Fruit fly (Drosophila melanogaster) ovary, adult (tissue): ENCODE measurements around the gene Tsp3A.
"Not testable (repeated sequence)": the region's sequence is repeated elsewhere in the genome, so short reads cannot be mapped to it uniquely, and the experiment has no call there.

Source experiments
- CG17801 ChIP-seq: fragments of 200-800 bp; optimal IDR thresholded peaks from 2 replicates; lab custom pipeline; 2019; ENCODE audit warnings: missing biosample characterization, mild to moderate bottlenecking, missing genetic modification characterization, moderate library complexity; ENCODE audit not compliant: partially characterized antibody

The Tsp3A gene

DNA sequence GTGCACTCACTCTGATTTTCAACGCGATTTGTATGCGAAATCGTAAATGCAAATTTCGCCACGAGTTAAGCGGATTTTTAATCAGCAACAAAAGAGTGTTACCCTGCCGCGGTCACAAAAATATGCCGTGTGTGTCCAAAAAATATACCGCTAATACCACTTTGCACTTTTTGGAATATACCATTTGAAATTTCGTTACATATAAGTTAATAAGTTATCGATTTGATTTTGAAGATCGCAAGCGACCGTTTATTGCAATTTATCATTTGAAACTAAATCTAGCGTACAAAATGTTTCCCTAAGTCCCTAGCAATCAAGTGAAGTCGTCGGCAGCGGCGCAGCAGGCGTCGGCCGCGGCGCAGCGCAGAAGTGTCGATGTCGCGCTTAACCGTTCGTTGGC is 9.3 kb downstream of the Tsp3A start, which contains the start of gene eIF3g1:
Gene eIF3g1 (minus strand): TSS at position 101 of the 400 bp plus-strand sequence.
- TF ChIP-seq CG17801 = not testable (repeated sequence)

DNA sequence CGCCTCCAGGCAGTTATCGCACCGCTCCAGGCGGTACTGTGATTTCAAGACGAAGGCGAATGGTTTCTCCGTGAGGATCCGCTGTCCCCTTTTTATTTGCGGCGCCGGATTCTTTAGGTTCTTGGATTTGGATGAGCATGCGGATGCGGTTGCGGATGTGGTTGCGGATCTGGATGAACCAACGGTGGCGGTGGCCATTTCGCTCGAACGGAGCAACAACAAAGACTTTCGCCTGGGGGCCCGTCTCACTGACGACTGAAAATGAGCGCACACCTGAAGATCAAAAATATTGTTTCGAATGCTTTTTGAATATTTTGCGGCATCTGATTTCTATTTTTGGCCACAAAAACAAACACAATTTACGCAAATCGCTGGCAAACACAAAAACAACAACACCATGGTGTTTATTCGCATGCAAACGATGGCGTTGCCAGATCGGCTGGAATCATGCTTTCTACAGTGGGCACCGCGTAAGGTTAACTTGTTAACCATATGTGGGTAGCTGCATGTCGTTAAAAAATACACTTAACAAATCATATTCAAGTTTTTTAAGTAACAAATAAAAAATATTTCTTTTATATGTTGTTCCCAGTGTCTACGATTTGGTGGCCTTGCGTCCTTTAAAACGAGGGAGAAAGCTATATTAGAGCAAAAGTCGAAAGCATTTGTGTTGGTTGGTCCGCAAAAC is 10.9 kb downstream of the Tsp3A start, which contains the start of gene Smyd3:
Gene Smyd3 (minus strand): TSS at position 407 of the 688 bp plus-strand sequence.
- TF ChIP-seq CG17801 = peak; percentile 80

DNA sequence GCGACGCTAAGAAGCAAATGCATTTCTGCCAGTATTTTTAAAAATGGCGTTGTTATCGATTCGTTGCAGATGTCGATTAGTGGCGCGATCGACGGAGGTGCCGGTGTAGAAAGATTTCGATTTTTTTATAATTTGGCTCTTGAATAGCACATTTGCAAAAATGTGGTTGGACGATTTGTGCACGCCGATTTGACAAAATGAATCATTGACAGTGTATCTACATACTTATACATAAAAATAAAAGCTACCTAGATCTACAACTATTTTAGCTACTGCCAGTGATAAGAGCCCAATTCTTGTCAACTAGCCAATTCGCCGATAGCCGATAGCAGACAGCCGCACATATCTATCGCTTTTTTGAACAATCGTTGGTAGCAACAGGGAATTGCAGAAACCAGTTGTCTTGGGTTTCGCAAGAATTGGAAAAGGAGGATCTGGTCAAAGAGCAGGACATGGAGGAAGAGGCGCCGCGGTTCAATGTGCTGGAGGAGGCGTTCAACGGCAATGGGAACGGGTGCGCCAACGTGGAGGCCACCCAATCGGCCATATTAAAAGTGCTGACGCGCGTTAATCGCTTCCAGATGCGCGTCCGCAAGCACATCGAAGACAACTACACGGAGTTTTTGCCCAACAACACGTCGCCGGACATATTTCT is 15.6 kb downstream of the Tsp3A start, which contains the start of the genes Klp3A and Zw10:
Gene Klp3A (minus strand): TSS at position 202 of the 655 bp plus-strand sequence.
Gene Zw10 (plus strand): TSS at position 347 of the 655 bp plus-strand sequence.
- TF ChIP-seq CG17801 = peak; percentile 32

DNA sequence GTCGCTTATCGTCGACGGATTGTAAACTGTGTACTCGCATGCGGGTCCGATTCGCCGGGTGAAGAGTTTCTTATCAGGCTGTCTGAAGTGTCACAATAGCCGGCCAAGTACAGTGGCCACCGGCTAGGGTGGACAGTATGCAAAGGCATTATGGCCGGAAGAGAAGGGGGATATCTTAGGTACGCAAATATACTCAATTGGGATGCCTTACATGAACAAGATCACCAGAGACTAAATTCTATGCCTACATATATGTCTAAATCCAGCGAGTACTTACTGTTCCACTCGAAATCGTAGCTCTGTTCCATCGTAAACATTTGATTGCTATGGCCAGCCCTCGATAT is 25.8 kb downstream of the Tsp3A start:
- TF ChIP-seq CG17801 = peak; percentile 77

DNA sequence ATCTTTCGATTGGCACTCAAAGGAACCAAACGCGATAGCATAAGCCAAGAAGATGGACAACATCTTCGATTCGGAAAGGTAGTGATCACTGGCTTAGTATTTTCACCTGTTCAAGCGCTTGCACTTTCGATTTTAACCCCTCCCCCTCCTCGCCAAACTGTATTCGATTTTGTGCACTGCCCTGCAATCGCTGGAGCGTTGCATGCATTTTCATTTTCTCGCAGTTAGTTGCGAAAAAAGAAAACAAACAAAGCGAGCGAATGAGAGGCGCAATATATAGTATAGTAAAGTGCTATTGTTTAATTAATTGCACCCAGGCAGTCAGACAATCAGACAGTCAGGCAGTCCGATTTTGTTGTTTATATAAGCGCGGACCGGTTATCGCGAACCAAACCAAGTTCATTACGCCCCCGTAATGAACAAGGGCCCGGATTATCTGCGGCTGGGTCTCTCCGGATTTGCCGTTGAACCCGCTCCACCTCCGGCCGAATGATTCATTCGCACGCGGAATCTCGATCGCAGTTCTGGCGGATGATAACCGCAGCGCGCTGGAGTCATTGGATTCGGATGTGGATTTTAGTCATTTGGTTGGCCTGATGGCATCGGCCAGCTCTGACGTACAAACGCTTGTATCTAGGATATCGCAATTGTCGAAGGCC is 26.3 kb downstream of the Tsp3A start:
- TF ChIP-seq CG17801 = no peak

DNA sequence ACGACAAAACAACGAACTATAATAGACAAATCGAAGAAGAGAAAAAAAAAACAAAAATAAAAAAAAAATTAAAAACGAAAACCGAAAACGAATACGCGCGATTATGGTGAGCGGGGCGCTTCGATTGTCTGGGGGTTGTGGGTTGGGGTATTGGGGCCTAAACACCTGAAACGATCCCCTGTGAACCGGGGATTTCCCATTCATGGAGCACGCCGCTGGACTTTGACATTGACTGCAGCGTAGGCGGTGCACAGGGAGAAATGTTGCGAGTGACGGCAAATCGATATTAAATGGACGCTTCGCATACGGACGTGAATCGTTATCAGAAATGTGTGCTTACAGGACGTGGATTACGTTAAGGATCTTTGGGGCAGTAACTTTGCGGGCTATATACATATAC is 27.3 kb downstream of the Tsp3A start:
- no peak for TF ChIP-seq CG17801

DNA sequence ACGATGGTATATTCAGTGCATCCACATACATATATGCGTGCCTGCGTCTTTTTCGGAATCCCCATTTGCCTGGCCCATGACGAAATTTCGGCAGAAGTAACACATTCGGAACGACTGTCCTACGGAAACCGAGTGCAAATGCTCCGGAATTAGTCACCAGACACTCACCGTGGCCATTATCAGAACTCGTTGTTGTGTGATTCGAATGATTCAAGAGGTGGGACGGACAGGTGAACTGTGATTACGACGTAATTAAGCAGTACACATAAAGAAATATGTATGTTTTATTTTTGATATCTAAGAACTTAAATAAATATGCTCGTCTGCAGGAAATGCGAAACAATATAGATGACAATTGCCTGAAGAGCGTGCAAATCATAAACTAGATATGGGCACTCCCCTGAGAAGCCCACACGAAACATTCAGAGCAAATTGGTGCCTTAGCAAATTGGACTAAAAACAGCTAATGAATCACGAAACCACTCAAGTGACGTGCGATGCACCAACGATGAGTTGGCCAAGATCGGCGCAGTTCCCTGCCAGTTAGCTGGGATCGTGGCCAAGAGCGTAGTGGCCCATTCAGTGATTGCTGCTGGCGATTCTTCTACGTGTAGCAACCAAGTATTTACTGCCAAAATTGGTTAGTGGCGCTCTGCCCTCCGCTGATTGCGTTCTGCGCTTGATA is 28.1 kb downstream of the Tsp3A start:
- TF ChIP-seq CG17801 = no peak

DNA sequence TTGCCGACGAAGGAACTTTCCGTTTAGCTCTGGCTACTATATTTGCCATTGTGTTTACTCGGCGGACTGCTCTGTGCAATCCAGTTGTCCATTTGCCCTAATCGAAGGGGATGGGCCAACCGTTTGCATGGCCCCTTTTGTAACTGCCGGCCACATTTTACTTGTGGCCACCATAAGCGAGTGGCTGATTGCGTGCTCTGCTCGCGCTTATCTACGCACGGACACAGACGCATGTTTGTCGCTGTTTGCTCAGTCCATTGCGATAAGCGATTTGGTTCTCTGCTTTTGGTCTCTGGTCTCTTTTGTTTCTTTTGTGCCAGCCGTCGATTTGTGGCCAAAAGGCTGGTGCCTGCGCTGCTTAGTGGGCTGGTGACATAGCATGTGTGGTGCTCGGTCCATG is 28.9 kb downstream of the Tsp3A start:
- no peak for TF ChIP-seq CG17801

DNA sequence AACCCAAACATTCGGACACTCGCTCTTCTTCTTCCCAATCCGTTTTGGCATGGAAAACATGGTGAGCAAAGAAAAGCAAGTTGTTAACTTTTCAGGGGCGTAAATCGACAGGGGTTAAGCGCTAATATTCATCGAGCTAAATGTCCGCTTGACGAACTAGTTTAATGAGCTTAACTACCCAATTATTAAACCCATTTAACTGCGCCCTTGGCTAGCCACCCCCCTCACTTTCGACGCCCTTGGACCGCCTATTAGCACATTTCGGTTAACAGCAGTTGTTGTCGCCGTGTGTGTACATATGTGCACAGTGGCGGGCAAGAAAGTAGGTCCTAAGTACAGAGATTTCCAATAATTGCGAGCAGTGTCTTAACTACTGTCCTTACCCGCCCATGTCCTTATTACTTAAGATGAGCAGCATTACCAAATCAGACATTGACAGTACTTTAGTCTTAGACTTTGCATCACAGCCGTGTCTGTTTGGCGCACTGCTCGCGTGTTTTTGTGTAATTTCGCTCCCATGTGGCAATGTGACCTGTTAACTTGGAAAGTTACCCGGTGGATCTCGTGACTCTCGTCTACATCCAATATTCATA is 30.0 kb downstream of the Tsp3A start:
- TF ChIP-seq CG17801 = peak; percentile 91

DNA sequence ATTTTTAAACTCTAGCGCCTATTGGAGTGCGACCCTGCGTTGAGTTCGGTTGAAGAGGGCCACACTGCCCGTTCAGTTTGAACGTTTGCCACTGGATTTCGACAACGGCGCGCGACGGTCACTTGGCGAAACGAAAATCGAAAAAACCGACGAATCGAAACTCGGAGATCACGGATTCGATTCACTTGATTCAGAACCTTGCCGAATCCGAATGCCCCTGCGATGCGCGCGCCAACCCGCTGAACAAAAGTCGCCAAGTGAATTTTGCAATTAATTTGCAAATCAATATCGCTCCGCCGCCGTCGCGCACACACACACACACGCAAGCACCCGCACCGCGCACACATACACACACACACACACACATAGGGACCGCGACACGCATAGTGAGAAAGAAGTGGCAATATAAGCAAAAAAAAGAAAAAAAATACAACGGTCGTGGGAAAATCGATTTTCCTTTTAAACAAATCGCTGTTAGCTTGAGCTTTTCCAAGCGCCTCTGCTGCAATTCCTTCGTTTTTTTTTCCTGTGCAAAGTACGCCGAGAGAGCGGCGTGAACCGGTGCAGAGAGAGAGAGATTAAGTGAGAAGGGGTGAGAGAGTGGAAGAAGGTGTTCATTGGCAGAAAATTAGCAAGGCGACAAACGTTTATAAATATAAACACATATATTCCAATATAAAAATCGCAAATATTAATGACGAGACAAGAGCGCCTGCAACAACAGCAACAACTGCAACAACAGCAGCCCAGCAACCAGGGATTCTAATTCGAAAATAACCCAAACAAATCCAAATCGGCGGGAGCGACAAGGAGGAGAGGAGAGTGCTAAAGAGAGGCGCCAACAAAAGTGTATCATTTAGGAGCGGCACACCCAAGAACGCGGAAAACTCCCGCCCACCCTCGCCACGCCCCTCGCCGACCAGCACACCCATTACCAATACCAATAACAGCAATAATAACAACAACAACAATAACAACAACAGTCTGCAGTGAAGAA is 30.8 kb downstream of the Tsp3A start, which contains the start of gene egh:
Gene egh (plus strand): TSS at position 89 of the 997 bp plus-strand sequence.
- TF ChIP-seq CG17801 = peak; percentile 60

DNA sequence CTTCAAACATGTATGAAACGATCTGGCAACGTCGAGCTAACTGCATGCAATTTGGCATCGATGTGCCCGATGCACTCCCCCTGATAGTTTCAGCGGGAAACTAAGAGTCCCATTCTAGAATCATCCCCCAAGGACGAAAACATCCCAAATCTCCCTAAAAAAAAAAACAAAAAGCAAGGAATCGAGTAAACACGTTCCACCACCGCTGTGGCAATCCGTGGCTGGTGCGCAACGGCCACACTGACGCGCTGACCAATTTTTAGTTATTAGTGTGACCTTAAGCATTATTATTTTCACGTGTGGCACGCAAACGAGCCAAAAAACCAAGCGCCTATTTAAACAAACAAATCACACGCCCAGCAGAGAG is 33.8 kb downstream of the Tsp3A start, which contains the start of gene wds:
Gene wds (plus strand): TSS at position 265 of the 367 bp plus-strand sequence.
- TF ChIP-seq CG17801 = no peak

DNA sequence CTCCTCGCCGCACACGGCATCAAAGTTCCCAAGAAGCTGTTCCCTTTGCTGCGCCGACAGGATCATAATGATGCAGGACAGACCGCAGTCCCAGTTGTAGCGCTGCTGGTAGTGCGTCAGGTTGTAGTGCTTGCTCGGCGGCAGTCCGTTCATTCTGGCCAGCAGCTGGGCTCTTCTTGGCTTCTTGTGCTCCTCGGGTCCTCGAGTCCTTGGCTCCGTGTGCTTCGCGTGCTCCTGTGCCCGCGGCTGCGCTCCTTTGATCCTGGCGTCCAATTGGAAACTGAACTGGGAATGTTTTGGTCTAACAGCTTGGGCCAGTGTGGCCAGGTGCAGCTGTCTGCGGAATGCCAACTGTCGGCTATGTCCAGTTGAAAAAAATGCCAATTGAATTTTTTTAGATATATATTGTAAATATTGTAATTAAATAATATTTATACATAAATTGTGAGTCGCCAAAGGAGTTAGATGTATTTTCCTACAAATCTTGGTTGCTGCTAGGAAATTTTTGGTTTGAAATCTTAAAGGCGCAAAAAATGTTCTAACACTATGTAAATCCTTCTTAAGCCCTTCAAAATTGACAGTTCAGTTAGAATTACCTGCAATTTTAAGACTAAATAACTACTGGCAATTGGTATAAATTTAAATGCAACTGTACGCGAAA is 34.4 kb downstream of the Tsp3A start, which contains the start of gene CG13760:
Gene CG13760 (minus strand): TSS at position 645 of the 661 bp plus-strand sequence.
- no peak for TF ChIP-seq CG17801

DNA sequence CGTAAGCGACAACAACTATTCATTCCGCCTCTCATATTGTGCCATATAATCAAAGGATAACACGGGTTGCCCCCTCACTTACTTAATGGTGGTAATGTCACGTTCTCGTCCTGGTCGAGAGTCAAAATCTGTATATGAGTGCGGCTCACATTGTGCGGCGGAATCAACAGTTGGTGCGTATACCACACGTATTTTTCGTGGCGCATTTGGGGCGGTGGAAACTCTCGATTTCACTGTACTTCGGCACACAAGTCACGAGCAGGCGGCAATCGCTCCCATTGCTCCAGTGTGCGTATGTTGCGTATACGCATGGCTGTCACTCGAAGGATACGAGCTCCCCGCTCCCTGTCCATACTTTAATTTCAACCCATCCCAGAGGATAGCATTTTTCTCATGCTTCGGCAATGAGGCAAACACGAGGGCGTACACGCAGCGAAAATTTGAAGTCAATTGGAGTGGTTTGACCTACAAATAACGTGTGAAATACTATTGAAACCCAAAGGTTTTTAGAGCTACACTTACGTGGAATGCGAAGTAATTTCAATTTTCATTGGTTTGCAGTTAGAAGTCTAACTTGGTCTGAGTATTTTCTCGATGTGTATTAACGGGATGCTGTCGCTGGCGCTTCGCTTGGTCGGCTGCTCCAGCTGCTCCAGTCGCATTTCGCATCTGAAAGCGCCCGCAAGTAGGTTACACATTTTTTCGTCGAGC is 37.6 kb downstream of the Tsp3A start:
- no peak for TF ChIP-seq CG17801
